Worm (Caenorhabditis elegans): ENCODE results near the gene ife-5.

DNA sequence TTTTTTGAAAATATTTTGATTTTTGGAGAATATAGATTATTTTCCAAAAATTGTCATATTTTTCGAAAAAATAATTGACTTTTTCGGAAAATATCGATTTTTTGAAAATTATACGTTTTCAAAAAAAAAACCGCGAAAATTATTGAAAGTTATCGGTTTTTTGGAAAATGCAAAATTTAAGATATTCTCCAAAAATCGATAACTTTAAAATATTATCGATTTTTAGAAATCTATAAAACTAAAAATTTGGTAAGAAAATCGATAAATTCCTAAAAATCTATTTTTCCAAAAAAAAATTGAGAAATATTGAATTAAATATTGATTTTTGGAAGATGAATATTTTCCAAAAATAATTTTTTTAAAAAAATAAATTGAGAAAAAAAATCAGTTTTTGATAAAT is 23.4 kb upstream of the ife-5 start:
- TF ChIP-seq W03F9.2 (tag; optimal IDR thresholded peaks at IDR 0.05): no peak
- TF ChIP-seq him-1 (tag; optimal IDR thresholded peaks at IDR 0.05): no peak
- TF ChIP-seq dao-5 (tag; optimal IDR thresholded peaks at IDR 0.05): no peak

Data from whole organism, L4/young adult.